Worm (Caenorhabditis elegans): ENCODE results near the gene best-16.

The best-16 gene

DNA sequence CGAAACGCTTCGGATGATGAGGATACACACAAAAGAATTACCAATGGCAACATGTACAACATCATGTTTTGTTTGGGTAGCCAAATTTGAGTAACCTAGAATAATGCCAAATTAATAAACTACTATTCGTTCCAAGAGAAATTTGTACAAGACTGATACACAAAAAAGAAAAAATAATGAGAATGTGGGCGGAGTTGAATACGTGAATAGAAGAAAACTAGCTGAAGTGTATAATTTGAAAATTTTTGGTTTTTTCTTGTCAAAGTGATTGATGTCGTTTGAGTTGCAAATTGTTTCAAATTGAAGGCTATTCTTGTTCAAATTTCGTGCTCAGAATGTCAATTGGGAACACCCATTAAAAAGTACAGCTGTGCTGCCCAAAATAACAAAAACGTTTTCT is 3.9 kb downstream of the best-16 start, which contains the start of gene R13A1.5:
Gene R13A1.5 (minus strand): TSS at position 101 of the 400 bp plus-strand sequence.
- TF ChIP-seq sea-2 (GFP tag; optimal IDR thresholded peaks at IDR 0.05) (no peak), nfya-1 (tag; optimal IDR thresholded peaks at IDR 0.05; ENCODE audit: insufficient read depth) (no peak), ztf-11 (tag; optimal IDR thresholded peaks at IDR 0.05) (no peak), ceh-16 (tag; optimal IDR thresholded peaks at IDR 0.05) (no peak), ama-1 (optimal IDR thresholded peaks at IDR 0.05) (no peak), unc-39 (tag; optimal IDR thresholded peaks at IDR 0.05) (no peak), lin-39 (tag; optimal IDR thresholded peaks at IDR 0.05) (no peak), nhr-67 (tag; optimal IDR thresholded peaks at IDR 0.05) (no peak), lsy-12 (tag; optimal IDR thresholded peaks at IDR 0.05) (no peak)

DNA sequence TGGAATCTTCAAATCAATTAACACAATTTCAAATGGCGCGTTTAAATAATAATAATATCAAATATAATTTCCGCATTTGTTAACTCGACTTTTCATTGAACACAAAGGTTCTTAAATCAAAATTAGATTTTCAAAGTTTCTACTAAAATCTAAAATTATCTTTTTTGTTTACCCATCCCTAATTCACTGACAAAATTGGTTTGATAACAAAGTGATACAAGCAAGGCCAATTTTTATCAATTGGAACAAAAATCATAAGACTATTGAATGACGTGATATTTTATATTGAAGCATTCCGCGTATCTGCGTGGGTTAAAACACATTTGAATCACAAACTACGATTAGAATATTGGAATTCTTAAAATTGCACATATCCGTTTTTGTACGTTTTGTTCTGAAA is 5.2 kb downstream of the best-16 start:
- TF ChIP-seq snpc-4 (tag; optimal IDR thresholded peaks at IDR 0.05) (no peak), ama-1 (optimal IDR thresholded peaks at IDR 0.05) (no peak), mdl-1 (tag; optimal IDR thresholded peaks at IDR 0.05) (no peak), skn-1 (tag; optimal IDR thresholded peaks at IDR 0.05) (no peak), elt-3 (tag; optimal IDR thresholded peaks at IDR 0.05) (peak in 1 of 3 experiments; percentile 21), fkh-10 (GFP tag; optimal IDR thresholded peaks at IDR 0.05) (no peak), unc-39 (tag; optimal IDR thresholded peaks at IDR 0.05) (no peak), jun-1 (tag; optimal IDR thresholded peaks at IDR 0.05) (peak; percentile 77), fkh-2 (tag; optimal IDR thresholded peaks at IDR 0.05) (no peak), R02D3.7 (tag; optimal IDR thresholded peaks at IDR 0.05) (no peak), egl-5 (tag; optimal IDR thresholded peaks at IDR 0.05) (no peak), pqm-1 (tag; optimal IDR thresholded peaks at IDR 0.05) (peak; percentile 94), elt-2 (tag; optimal IDR thresholded peaks at IDR 0.05) (peak; percentile 94), ceh-28 (tag; optimal IDR thresholded peaks at IDR 0.05) (peak; percentile 18), lin-15B (tag; optimal IDR thresholded peaks at IDR 0.05) (no peak), nhr-76 (tag; optimal IDR thresholded peaks at IDR 0.05) (no peak)

DNA sequence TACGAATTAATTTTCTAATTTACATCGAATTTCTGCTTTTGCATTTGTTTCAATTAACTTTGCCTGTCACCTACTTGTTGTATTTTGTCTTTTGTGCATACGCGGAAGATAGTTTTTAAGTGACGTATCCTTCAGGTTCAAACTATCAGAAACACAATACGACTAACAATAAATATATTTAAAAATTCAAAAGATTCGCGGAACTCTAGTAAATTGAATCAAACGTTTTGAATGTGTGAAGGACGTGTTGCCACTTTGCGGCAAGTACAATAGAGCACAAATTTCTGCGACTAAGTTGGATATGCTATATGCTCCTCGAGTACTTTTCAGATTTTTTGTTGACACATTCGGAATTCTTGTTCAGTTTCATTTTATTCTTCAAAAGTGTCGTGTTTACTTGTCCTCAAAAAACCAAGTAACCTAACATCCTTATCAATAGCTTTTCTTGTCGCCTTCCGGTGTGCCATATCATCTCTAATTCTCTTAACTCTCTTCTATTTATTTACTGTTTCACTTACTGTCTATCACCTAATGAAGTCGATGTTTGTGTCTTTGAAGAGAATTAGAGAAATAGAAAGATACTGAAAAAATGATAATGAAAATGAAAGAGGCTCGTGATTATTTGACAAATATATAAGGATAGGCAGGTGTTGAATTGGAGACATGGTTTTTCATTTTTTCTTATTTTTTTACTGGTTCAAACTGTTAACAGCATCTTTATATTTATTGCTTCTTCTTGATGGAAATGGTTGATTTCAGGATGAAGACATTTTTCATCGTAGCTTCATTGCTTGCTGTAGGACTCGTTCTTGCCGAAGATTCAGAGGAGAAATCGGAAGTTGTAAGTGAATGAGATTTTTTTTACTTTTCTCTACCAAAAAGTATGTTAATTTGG is 6.9 kb downstream of the best-16 start, which contains the start of gene srlf-7:
Gene srlf-7 (plus strand): TSS at position 760 of the 895 bp plus-strand sequence.
- TF ChIP-seq elt-3 (tag; optimal IDR thresholded peaks at IDR 0.05): peak; percentile 30 to 89 (median 45)
- no peak for TF ChIP-seq nhr-237 (tag; optimal IDR thresholded peaks at IDR 0.05)
- TF ChIP-seq hmg-11 (tag; optimal IDR thresholded peaks at IDR 0.05): no peak
- TF ChIP-seq fkh-2 (tag; optimal IDR thresholded peaks at IDR 0.05): no peak
- peak; percentile 55 for TF ChIP-seq skn-1 (tag; optimal IDR thresholded peaks at IDR 0.05)
- TF ChIP-seq nhr-76 (tag; optimal IDR thresholded peaks at IDR 0.05): no peak
- TF ChIP-seq nhr-12 (tag; optimal IDR thresholded peaks at IDR 0.05): no peak
- TF ChIP-seq unc-62 (GFP tag; optimal IDR thresholded peaks at IDR 0.05): no peak
- no peak for TF ChIP-seq ceh-82 (tag; optimal IDR thresholded peaks at IDR 0.05)
- TF ChIP-seq egl-27 (tag; optimal IDR thresholded peaks at IDR 0.05): no peak
- peak; percentile 62 for TF ChIP-seq ceh-28 (tag; optimal IDR thresholded peaks at IDR 0.05)
- no peak for TF ChIP-seq tbx-2 (tag; optimal IDR thresholded peaks at IDR 0.05)
- no peak for TF ChIP-seq mml-1 (tag; optimal IDR thresholded peaks at IDR 0.05)
- TF ChIP-seq ceh-16 (tag; optimal IDR thresholded peaks at IDR 0.05): no peak
- TF ChIP-seq lin-15B (tag; optimal IDR thresholded peaks at IDR 0.05): no peak
- peak; percentile 97 for TF ChIP-seq pha-4 (tag; optimal IDR thresholded peaks at IDR 0.05)
- TF ChIP-seq nhr-11 (tag; optimal IDR thresholded peaks at IDR 0.05): no peak
- TF ChIP-seq lin-39 (tag; optimal IDR thresholded peaks at IDR 0.05): no peak
- TF ChIP-seq mdl-1 (tag; optimal IDR thresholded peaks at IDR 0.05): no peak
- TF ChIP-seq nhr-67 (tag; optimal IDR thresholded peaks at IDR 0.05): no peak
- no peak for TF ChIP-seq nfya-1 (tag; optimal IDR thresholded peaks at IDR 0.05; ENCODE audit: insufficient read depth)
- TF ChIP-seq ztf-11 (tag; optimal IDR thresholded peaks at IDR 0.05): no peak
- TF ChIP-seq elt-1 (tag; optimal IDR thresholded peaks at IDR 0.05): no peak
- TF ChIP-seq daf-12 (tag; optimal IDR thresholded peaks at IDR 0.05): no peak
- TF ChIP-seq R02D3.7 (tag; optimal IDR thresholded peaks at IDR 0.05): no peak
- no peak for TF ChIP-seq ama-1 (optimal IDR thresholded peaks at IDR 0.05)
- TF ChIP-seq aly-2 (tag; optimal IDR thresholded peaks at IDR 0.05): no peak
- TF ChIP-seq ceh-9 (tag; optimal IDR thresholded peaks at IDR 0.05): no peak
- peak; percentile 71 for TF ChIP-seq nhr-23 (tag; optimal IDR thresholded peaks at IDR 0.05)
- no peak for TF ChIP-seq nhr-25 (tag; optimal IDR thresholded peaks at IDR 0.05)
- no peak for TF ChIP-seq ZK546.5 (tag; optimal IDR thresholded peaks at IDR 0.05)
- TF ChIP-seq sea-2 (GFP tag; optimal IDR thresholded peaks at IDR 0.05): no peak
- TF ChIP-seq eor-1 (tag; optimal IDR thresholded peaks at IDR 0.05): no peak
- TF ChIP-seq zag-1 (tag; optimal IDR thresholded peaks at IDR 0.05): no peak
- TF ChIP-seq jun-1 (tag; optimal IDR thresholded peaks at IDR 0.05): peak; percentile 88
- TF ChIP-seq nhr-28 (tag; optimal IDR thresholded peaks at IDR 0.05): no peak
- no peak for TF ChIP-seq egl-5 (tag; optimal IDR thresholded peaks at IDR 0.05)
- peak; percentile 100 for TF ChIP-seq pqm-1 (tag; optimal IDR thresholded peaks at IDR 0.05)
- no peak for TF ChIP-seq fos-1 (tag; optimal IDR thresholded peaks at IDR 0.05)
- TF ChIP-seq elt-2 (tag; optimal IDR thresholded peaks at IDR 0.05): peak; percentile 99
- no peak for TF ChIP-seq lsy-12 (tag; optimal IDR thresholded peaks at IDR 0.05)
- TF ChIP-seq nhr-43 (tag; optimal IDR thresholded peaks at IDR 0.05; ENCODE audit: poor library complexity, severe bottlenecking): peak; percentile 11
- TF ChIP-seq fkh-10 (GFP tag; optimal IDR thresholded peaks at IDR 0.05): peak; percentile 65
